Worm (Caenorhabditis elegans): ENCODE data around the gene K05F1.6.
A peak's percentile ranks its signal among the peaks of the same experiment; 100 is the strongest.

DNA sequence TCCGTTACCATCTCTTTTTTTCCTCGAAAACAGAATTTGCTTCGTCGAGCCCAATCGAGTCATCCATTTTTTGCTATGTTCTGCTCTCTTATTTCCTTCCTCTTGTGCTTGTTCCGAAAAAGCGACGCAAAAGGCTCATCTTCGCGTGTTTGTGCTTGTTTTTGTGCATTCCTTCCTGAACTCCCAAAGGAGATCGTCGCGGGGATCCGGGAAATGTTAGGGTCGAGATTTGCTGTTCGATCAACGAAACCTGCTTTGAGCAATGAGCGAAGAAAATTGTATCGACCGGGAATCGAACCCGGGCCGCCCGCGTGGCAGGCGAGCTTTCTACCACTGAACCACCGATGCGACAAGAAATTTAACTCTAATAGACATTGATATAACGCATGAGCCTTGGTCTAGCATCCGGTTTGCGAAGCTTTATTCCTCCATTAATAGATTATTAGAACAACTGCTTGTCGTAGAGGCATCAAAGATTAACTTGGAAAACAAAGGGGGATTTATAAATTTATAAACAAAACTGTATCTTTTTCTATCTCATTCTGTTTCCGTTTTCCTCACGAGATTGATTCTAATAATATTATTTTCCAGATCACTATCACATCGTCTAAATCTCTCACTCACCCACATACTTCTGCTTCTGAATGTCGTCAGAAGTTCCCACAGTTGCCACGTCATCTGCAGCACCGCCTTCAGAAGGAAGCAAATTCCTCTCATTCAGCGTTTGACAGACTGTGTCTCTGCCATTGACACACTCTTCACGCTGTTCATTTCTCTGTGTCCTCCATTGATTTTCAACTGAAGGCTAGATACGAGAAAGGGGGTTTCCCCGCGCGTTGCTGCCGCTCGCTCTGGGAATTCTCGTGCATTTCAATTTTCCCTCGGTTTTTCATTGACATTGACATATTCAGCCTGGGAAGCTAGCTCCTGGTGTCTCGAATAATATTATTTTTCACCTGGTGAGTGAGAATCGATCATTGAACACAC lies at the start of gene K05F1.6:
- no peak for TF ChIP-seq ces-1 (GFP tag; optimal IDR thresholded peaks at IDR 0.05)
- TF ChIP-seq nhr-237 (tag; optimal IDR thresholded peaks at IDR 0.05): no peak
- TF ChIP-seq ztf-11 (tag; optimal IDR thresholded peaks at IDR 0.05): no peak
- peak; percentile 16 for TF ChIP-seq pha-4 (tag; optimal IDR thresholded peaks at IDR 0.05)
- TF ChIP-seq unc-39 (tag; optimal IDR thresholded peaks at IDR 0.05): no peak
